Worm (Caenorhabditis elegans) whole organism, L4 larva: ENCODE results near the gene sre-50.
A peak's percentile ranks its signal among the peaks of the same experiment; 100 is the strongest.

ENCODE experiments used
- D1046.2 ChIP-seq: fragments of 200-800 bp; sonication (Bioruptor generic); IDR thresholded peaks from 2 replicates; pipeline ENCODE4 v1.3.6; 2022; ENCODE audit warnings: missing genetic modification characterization, missing compliant biosample characterization
- F10B5.3 ChIP-seq: sonication (generic microtip); optimal IDR thresholded peaks from 2 replicates; lab custom pipeline; 2016; ENCODE audit warnings: mild to moderate bottlenecking, missing genetic modification characterization, missing compliant biosample characterization
- Y105C5A.15 ChIP-seq: fragments of 200-800 bp; sonication (Bioruptor generic); IDR thresholded peaks from 2 replicates; pipeline ENCODE4 v1.3.6; 2022; ENCODE audit warnings: missing genetic modification characterization, missing compliant biosample characterization
- Y48G9A.11 ChIP-seq: fragments of 200-800 bp; sonication (Bioruptor generic); IDR thresholded peaks from 2 replicates; pipeline ENCODE4 v1.3.6; 2022; ENCODE audit warnings: missing genetic modification reagents, missing genetic modification characterization, missing compliant biosample characterization
- Y75B8A.6 ChIP-seq: fragments of 200-800 bp; sonication (Bioruptor generic); IDR thresholded peaks from 2 replicates; pipeline ENCODE4 v1.3.6; 2022; ENCODE audit warnings: missing genetic modification reagents, missing genetic modification characterization, missing compliant biosample characterization
- ZK337.2 ChIP-seq: fragments of 200-800 bp; sonication (Bioruptor generic); IDR thresholded peaks from 2 replicates; pipeline ENCODE4 v1.3.6; 2022; ENCODE audit warnings: missing genetic modification reagents, missing genetic modification characterization, missing compliant biosample characterization
- aha-1 ChIP-seq: fragments of 150-350 bp; peaks from one replicate; lab custom pipeline; 2014; ENCODE audit warnings: missing biosample characterization, missing genetic modification characterization
- aly-2 ChIP-seq: sonication (generic microtip); optimal IDR thresholded peaks from 2 replicates; lab custom pipeline; 2018; ENCODE audit warnings: missing biosample characterization, missing genetic modification characterization
- ceh-82 ChIP-seq: sonication (generic microtip); optimal IDR thresholded peaks from 2 replicates; lab custom pipeline; 2017; ENCODE audit warnings: missing biosample characterization, missing genetic modification characterization
- cey-2 ChIP-seq: sonication (generic microtip); optimal IDR thresholded peaks from 3 replicates; lab custom pipeline; 2017; ENCODE audit warnings: missing genetic modification characterization, mild to moderate bottlenecking, missing compliant biosample characterization, antibody characterized with exemption, borderline replicate concordance; ENCODE audit not compliant: insufficient read depth
- daf-16 ChIP-seq, 3 experiments: sonication (generic microtip); optimal IDR thresholded peaks; 2 replicates each; lab custom pipeline; 2016 to 2017; ENCODE audit warnings: missing genetic modification characterization in 3 of 3, missing genetic modification reagents in 3 of 3, mild to moderate bottlenecking in 2 of 3, missing compliant biosample characterization in 2 of 3, missing biosample characterization in 1 of 3, moderate library complexity in 1 of 3
- dmd-6 ChIP-seq: fragments of 200-800 bp; sonication (Bioruptor generic); IDR thresholded peaks from 2 replicates; pipeline ENCODE4 v1.3.6; 2022; ENCODE audit warnings: missing genetic modification reagents, missing genetic modification characterization, missing compliant biosample characterization
- dve-1 ChIP-seq: sonication (generic microtip); optimal IDR thresholded peaks from 2 replicates; lab custom pipeline; 2017; ENCODE audit warnings: antibody characterized with exemption, mild to moderate bottlenecking, missing genetic modification characterization, missing compliant biosample characterization; ENCODE audit not compliant: insufficient read depth
- egl-43 ChIP-seq: fragments of 200-800 bp; sonication (Bioruptor generic); IDR thresholded peaks from 2 replicates; pipeline ENCODE4 v1.3.6; 2022; ENCODE audit warnings: missing genetic modification reagents, missing genetic modification characterization, missing compliant biosample characterization
- hlh-30 ChIP-seq: sonication (generic microtip); optimal IDR thresholded peaks from 2 replicates; lab custom pipeline; 2017; ENCODE audit warnings: antibody characterized with exemption, mild to moderate bottlenecking, missing genetic modification characterization, missing compliant biosample characterization; ENCODE audit not compliant: insufficient read depth
- hmg-1.1 ChIP-seq: fragments of 200-800 bp; sonication (Bioruptor generic); IDR thresholded peaks from 2 replicates; pipeline ENCODE4 v1.3.6; 2022; ENCODE audit warnings: missing genetic modification reagents, missing genetic modification characterization, missing compliant biosample characterization
- lim-7 ChIP-seq: fragments of 200-800 bp; sonication (Bioruptor generic); IDR thresholded peaks from 2 replicates; pipeline ENCODE4 v1.3.6; 2022; ENCODE audit warnings: missing genetic modification characterization, missing compliant biosample characterization
- lin-1 ChIP-seq: fragments of 200-800 bp; sonication (Bioruptor generic); IDR thresholded peaks from 2 replicates; pipeline ENCODE4 v1.3.6; 2022; ENCODE audit warnings: missing genetic modification reagents, missing genetic modification characterization, missing compliant biosample characterization
- lin-13 ChIP-seq: fragments of 150-350 bp; optimal IDR thresholded peaks from 2 replicates; lab custom pipeline; 2014; ENCODE audit warnings: missing biosample characterization, missing genetic modification reagents, missing genetic modification characterization
- lin-29 ChIP-seq: fragments of 200-800 bp; sonication (Bioruptor generic); IDR thresholded peaks from 2 replicates; pipeline ENCODE4 v1.3.6; 2022; ENCODE audit warnings: missing genetic modification reagents, missing genetic modification characterization, missing compliant biosample characterization
- lin-38 ChIP-seq: fragments of 200-800 bp; sonication (Bioruptor generic); IDR thresholded peaks from 2 replicates; pipeline ENCODE4 v1.3.6; 2022; ENCODE audit warnings: missing genetic modification reagents, missing genetic modification characterization, missing compliant biosample characterization
- mes-2 ChIP-seq: sonication (generic microtip); optimal IDR thresholded peaks from 2 replicates; lab custom pipeline; 2016; ENCODE audit warnings: missing genotype, mild to moderate bottlenecking, missing genetic modification characterization, missing compliant biosample characterization; ENCODE audit not compliant: poor library complexity, severe bottlenecking
- mxl-2 ChIP-seq: fragments of 200-800 bp; sonication (Bioruptor generic); conservative IDR thresholded peaks from 2 replicates; pipeline ENCODE4 v1.3.6; 2022; ENCODE audit warnings: missing genetic modification reagents, missing genetic modification characterization, missing compliant biosample characterization
- nhr-10 ChIP-seq: fragments of 150-350 bp; optimal IDR thresholded peaks from 2 replicates; lab custom pipeline; 2014; ENCODE audit warnings: missing biosample characterization, missing genetic modification characterization
- nhr-102 ChIP-seq: sonication (generic microtip); optimal IDR thresholded peaks from 2 replicates; lab custom pipeline; 2016; ENCODE audit warnings: mild to moderate bottlenecking, missing genetic modification characterization, moderate library complexity, missing compliant biosample characterization
- nhr-111 ChIP-seq: fragments of 200-800 bp; sonication (Bioruptor generic); optimal IDR thresholded peaks from 2 replicates; lab custom pipeline; 2018; ENCODE audit warnings: mild to moderate bottlenecking, missing genetic modification characterization, missing compliant biosample characterization
- nhr-28 ChIP-seq: fragments of 150-350 bp; optimal IDR thresholded peaks from 2 replicates; lab custom pipeline; 2014; ENCODE audit warnings: missing biosample characterization, missing genetic modification characterization
- nhr-48 ChIP-seq: sonication (generic microtip); optimal IDR thresholded peaks from 2 replicates; lab custom pipeline; 2016; ENCODE audit warnings: mild to moderate bottlenecking, missing genetic modification characterization, missing compliant biosample characterization
- nhr-77 ChIP-seq: fragments of 150-350 bp; optimal IDR thresholded peaks from 2 replicates; lab custom pipeline; 2014; ENCODE audit warnings: missing biosample characterization, missing genetic modification characterization
- php-3 ChIP-seq: fragments of 200-800 bp; sonication (Bioruptor generic); IDR thresholded peaks from 2 replicates; pipeline ENCODE4 v1.3.6; 2022; ENCODE audit warnings: missing genetic modification reagents, missing genetic modification characterization, missing compliant biosample characterization
- saeg-2 ChIP-seq: fragments of 200-800 bp; sonication (Bioruptor generic); IDR thresholded peaks from 2 replicates; pipeline ENCODE4 v1.3.6; 2022; ENCODE audit warnings: missing genetic modification reagents, missing genetic modification characterization, missing compliant biosample characterization
- set-16 ChIP-seq: fragments of 200-800 bp; sonication (Bioruptor generic); IDR thresholded peaks from 2 replicates; pipeline ENCODE4 v1.3.6; 2022; ENCODE audit warnings: missing genetic modification reagents, missing genetic modification characterization, missing compliant biosample characterization
- skn-1 ChIP-seq: fragments of 150-350 bp; optimal IDR thresholded peaks from 2 replicates; lab custom pipeline; 2014; ENCODE audit warnings: missing biosample characterization, missing genetic modification characterization
- snpc-4 ChIP-seq: fragments of 150-350 bp; optimal IDR thresholded peaks from 2 replicates; lab custom pipeline; 2014; ENCODE audit warnings: missing biosample characterization, missing genetic modification characterization
- spr-1 ChIP-seq: sonication (generic microtip); optimal IDR thresholded peaks from 2 replicates; lab custom pipeline; 2016; ENCODE audit warnings: mild to moderate bottlenecking, missing genetic modification characterization, missing compliant biosample characterization
- tag-97 ChIP-seq: fragments of 200-800 bp; sonication (Bioruptor generic); IDR thresholded peaks from 2 replicates; pipeline ENCODE4 v1.3.6; 2022; ENCODE audit warnings: missing genetic modification characterization, missing compliant biosample characterization
- unc-130 ChIP-seq: sonication (generic microtip); optimal IDR thresholded peaks from 2 replicates; lab custom pipeline; 2016; ENCODE audit warnings: missing genetic modification reagents, missing genetic modification characterization, missing compliant biosample characterization
- unc-39 ChIP-seq: sonication (generic microtip); optimal IDR thresholded peaks from 2 replicates; lab custom pipeline; 2017; ENCODE audit warnings: missing biosample characterization, missing genetic modification characterization
- unc-62 ChIP-seq, 3 experiments: fragments of 150-350 bp in 1 of 3; sonication (generic microtip); optimal IDR thresholded peaks in 2 of 3; peaks in 1 of 3; 1 replicate in 1 of 3; 2 replicates in 2 of 3; lab custom pipeline; 2014 to 2017; ENCODE audit warnings: missing biosample characterization in 3 of 3, missing genetic modification characterization in 3 of 3, missing genetic modification reagents in 3 of 3, missing genotype in 1 of 3
- zag-1 ChIP-seq: fragments of 150-350 bp; optimal IDR thresholded peaks from 2 replicates; lab custom pipeline; 2014; ENCODE audit warnings: missing biosample characterization, missing genetic modification characterization
- zfp-2 ChIP-seq: sonication (generic microtip); optimal IDR thresholded peaks from 2 replicates; lab custom pipeline; 2016; ENCODE audit warnings: mild to moderate bottlenecking, missing genetic modification characterization, missing compliant biosample characterization
- zfp-3 ChIP-seq: fragments of 200-800 bp; sonication (Bioruptor generic); conservative IDR thresholded peaks from 2 replicates; pipeline ENCODE4 v1.3.6; 2022; ENCODE audit warnings: missing genetic modification reagents, missing genetic modification characterization, missing compliant biosample characterization
- zip-2 ChIP-seq: fragments of 150-350 bp; optimal IDR thresholded peaks from 2 replicates; lab custom pipeline; 2014; ENCODE audit warnings: missing biosample characterization, missing genetic modification characterization

sre-50 gene

DNA sequence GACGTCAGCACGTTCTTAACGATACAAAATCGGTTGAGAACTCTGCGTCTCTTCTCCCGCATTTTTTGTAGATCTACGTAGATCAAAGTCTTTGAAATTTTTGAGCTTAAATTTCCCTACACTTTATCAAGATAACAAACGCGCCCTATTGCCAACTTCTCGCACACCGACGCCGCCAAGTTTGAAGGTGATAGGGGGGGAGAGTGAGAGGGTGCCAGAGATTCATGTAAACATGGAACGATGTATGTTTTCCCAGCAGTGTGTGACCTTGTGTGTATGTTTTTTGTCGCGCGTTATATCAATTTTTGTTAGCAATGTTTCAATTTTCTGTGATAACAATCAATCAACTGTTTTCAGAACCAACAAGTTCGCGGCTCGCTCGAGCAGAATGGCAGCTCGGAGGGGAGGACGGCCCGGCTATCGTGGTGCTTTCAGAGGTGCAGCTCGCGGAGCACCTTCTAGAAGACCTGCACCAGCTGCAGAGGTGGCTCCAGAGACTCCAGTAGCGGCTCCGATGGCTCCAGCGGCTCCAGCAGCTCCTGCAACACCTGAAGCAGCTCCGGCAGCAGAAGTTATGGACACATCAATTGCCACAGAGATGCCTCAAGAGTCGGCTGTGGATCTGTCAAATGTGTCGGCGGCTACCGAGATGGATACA, 38.4 kb downstream of the sre-50 start:
- TF ChIP-seq nhr-77: no peak
- peak; percentile 23 for TF ChIP-seq aha-1 (tag; lab: Kevin White, UChicago)
- no peak for TF ChIP-seq unc-130
- TF ChIP-seq mes-2 (tag; lab: Kevin White, UChicago): peak; percentile 37
- no peak for TF ChIP-seq zag-1 (tag; lab: Kevin White, UChicago)
- peak; percentile 17 for TF ChIP-seq hlh-30 (tag; lab: Kevin White, UChicago)
- TF ChIP-seq lin-38 (GFP tag; lab: Robert Waterston, UW): peak; percentile 45
- no peak for TF ChIP-seq F10B5.3 (tag; lab: Kevin White, UChicago)
- peak; percentile 11 for TF ChIP-seq nhr-28 (tag; lab: Kevin White, UChicago)
- TF ChIP-seq zfp-2 (tag; lab: Kevin White, UChicago): no peak
- TF ChIP-seq set-16 (GFP tag; lab: Robert Waterston, UW): peak; percentile 97
- TF ChIP-seq daf-16 (GFP tag; optimal IDR thresholded peaks at IDR 0.05; lab: Kevin White, UChicago): no peak
- peak; percentile 69 for TF ChIP-seq daf-16 (tag; optimal IDR thresholded peaks at IDR 0.05; lab: Kevin White, UChicago)
- TF ChIP-seq egl-43 (GFP tag; lab: Robert Waterston, UW): peak; percentile 54; the same call in 1 of the 2 replicates
- TF ChIP-seq lin-1 (GFP tag; lab: Robert Waterston, UW): no peak
- TF ChIP-seq zip-2 (tag; lab: Kevin White, UChicago): no peak
- no peak for TF ChIP-seq nhr-48 (tag; lab: Kevin White, UChicago)
- TF ChIP-seq, all 104 proteins: peak for 8

DNA sequence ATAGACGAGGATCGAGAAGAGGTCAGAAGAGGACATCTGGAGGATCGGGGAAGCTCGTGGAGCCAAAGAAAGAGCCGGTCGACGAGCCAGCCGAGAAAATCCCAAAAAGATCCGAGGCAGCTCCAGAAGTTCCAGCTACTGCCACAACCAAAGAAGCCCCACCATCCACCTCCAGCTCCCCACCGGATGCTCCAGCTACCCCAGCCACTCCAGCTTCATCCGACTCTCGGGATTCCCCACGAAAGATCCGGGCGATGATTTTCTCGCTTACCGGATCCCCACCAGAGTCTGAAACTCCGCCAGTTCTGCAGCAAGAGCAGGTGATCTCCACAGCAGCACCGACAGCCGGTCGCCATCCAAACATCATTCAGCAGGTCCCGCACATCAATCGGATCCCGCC, 39.6 kb downstream of the sre-50 start:
- TF ChIP-seq lim-7 (GFP tag; lab: Robert Waterston, UW) (0 out of 2 replicates have a peak, but pooled peaks have one; percentile 37), aha-1 (tag; lab: Kevin White, UChicago) (peak; percentile 67), set-16 (GFP tag; lab: Robert Waterston, UW) (peak; percentile 91), ZK337.2 (GFP tag; lab: Robert Waterston, UW) (no peak)

DNA sequence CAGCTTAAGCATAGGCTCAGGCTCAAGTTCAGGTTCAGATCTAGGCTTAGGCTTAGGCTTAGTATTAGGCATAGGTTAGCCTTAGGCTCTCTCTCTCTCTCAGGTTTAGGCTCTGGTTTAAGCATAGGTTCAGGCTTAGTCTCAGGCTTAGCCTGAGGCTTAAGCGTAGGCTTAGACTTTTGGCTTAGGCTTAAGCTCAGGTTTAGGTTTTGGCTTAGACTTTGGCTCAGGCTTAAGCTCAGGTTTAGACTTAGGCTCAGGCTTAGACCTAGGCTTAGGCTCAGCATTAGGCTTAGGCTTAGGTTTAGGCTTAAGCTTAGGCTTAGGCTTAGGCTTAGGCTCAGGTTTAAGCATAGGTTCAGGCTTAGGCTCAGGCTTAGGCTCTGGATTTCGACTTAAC, 40.4 kb downstream of the sre-50 start:
- no peak for TF ChIP-seq php-3
- TF ChIP-seq mes-2 (tag; lab: Kevin White, UChicago): no peak
- TF ChIP-seq Y105C5A.15: no peak

DNA sequence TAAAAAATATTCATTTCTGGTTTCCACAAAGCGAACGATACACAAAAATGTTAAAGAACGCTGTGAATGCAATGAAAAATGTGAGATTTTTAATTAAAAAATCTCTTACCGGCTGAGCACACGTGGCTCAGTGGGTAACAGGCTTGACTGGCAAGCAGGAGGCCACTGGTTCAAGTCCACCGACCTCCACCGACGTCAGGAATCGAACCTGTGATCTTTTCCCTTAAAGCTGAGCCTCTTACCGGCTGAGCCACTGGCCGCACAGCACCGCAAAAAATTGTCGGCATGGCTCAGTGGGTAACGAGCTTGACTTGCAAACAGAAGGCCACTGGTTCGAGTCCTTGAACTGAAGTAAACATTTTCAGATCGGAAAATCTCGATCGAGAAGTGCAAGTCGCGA, 41.5 kb downstream of the sre-50 start, which contains the start of gene C44C11.6:
Gene C44C11.6, plus strand, starts transcription at position 23 of the 400 bp plus-strand sequence.
- TF ChIP-seq dve-1 (tag; lab: Kevin White, UChicago): peak; percentile 13
- no peak for TF ChIP-seq spr-1
- no peak for TF ChIP-seq aly-2
- no peak for TF ChIP-seq skn-1
- TF ChIP-seq lin-29: no peak
- TF ChIP-seq lin-13 (GFP tag; lab: Kevin White, UChicago): peak; percentile 68
- peak; percentile 67 for TF ChIP-seq D1046.2
- no peak for TF ChIP-seq tag-97 (GFP tag; lab: Robert Waterston, UW)
- no peak for TF ChIP-seq snpc-4 (tag; lab: Kevin White, UChicago)
- TF ChIP-seq Y75B8A.6: no peak
- TF ChIP-seq unc-62 (GFP tag; optimal IDR thresholded peaks at IDR 0.05 in 1 of 2; lab: Kevin White, UChicago): no peak
- TF ChIP-seq unc-62 (tag; optimal IDR thresholded peaks at IDR 0.05; lab: Kevin White, UChicago): no peak
- TF ChIP-seq zfp-3 (GFP tag; lab: Robert Waterston, UW): 0 out of 2 replicates have a peak, but pooled peaks have one; percentile 26
- peak; percentile 19 for TF ChIP-seq nhr-102 (tag; lab: Kevin White, UChicago)
- TF ChIP-seq hmg-1.1 (GFP tag; lab: Robert Waterston, UW): peak; percentile 50; the same call in 1 of the 2 replicates
- 0 out of 2 replicates have a peak, but pooled peaks have one; percentile 8 for TF ChIP-seq mxl-2 (GFP tag; lab: Robert Waterston, UW)
- TF ChIP-seq saeg-2 (GFP tag; lab: Robert Waterston, UW): no peak
- TF ChIP-seq dmd-6 (GFP tag; lab: Robert Waterston, UW): 0 out of 2 replicates have a peak, but pooled peaks have one; percentile 14
- TF ChIP-seq nhr-10 (tag; lab: Kevin White, UChicago): no peak
- TF ChIP-seq lin-38 (GFP tag; lab: Robert Waterston, UW): peak; percentile 40
- TF ChIP-seq Y48G9A.11 (GFP tag; lab: Robert Waterston, UW): no peak
- TF ChIP-seq cey-2 (tag; lab: Kevin White, UChicago): no peak
- TF ChIP-seq nhr-111: peak; percentile 24
- TF ChIP-seq ceh-82 (tag; lab: Kevin White, UChicago): no peak
- TF ChIP-seq unc-39 (tag; lab: Kevin White, UChicago): no peak
- TF ChIP-seq Y105C5A.15: no peak
